Fruit fly (Drosophila melanogaster) whole organism: ENCODE results near the gene Taf12.

Experiments
- CG8478 ChIP-seq: fragments of >200 bp; optimal IDR thresholded peaks from 2 replicates; lab custom pipeline; 2018; ENCODE audit warnings: inconsistent platforms
- Dll ChIP-seq: fragments of >200 bp; optimal IDR thresholded peaks from 2 replicates; lab custom pipeline; 2017
- EcR ChIP-seq, 2 experiments: fragments of >200 bp; optimal IDR thresholded peaks; 2 replicates each; lab custom pipeline; 2017; ENCODE audit warnings: missing biosample characterization in 2 of 2, missing genetic modification characterization in 2 of 2, missing genetic modification reagents in 2 of 2
- pan ChIP-seq: fragments of >200 bp; optimal IDR thresholded peaks from 2 replicates; lab custom pipeline; 2017
- psq ChIP-seq: fragments of >200 bp; optimal IDR thresholded peaks from 2 replicates; lab custom pipeline; 2017
- usp ChIP-seq: fragments of >200 bp; optimal IDR thresholded peaks from 2 replicates; lab custom pipeline; 2017; ENCODE audit warnings: missing biosample characterization, missing genetic modification characterization, mixed read lengths

Gene Taf12

DNA sequence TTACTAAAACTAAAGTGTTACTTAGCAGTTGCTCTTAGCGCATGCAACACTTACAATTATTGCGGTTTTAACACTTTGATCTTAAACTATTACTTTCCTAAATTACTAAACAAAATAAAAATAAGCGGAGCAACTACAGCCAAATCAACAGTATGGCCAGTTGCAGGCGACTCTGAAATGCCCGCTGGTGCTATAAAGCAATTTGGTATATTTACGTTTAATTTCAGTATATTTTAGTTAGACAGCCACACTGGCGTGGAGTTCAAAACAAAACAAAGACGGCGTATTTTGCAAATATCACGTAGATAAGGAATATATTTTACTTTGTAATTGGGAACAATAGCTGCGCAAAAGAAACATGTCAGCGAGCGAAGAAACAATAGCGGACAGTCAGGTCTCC, at the start of gene Taf12, which contains the start of gene Ho:
Gene Taf12, minus strand, starts transcription at position 178 of the 400 bp plus-strand sequence.
Gene Ho, plus strand, starts transcription at position 231 of the 400 bp plus-strand sequence.
- TF ChIP-seq EcR (GFP tag; optimal IDR thresholded peaks at IDR 0.05; lab: Kevin White, UChicago) (no peak), pan (lab: Kevin White, UChicago) (no peak), Dll (no peak), CG8478 (no peak), usp (GFP tag; lab: Kevin White, UChicago) (no peak), psq (lab: Kevin White, UChicago) (no peak)

DNA sequence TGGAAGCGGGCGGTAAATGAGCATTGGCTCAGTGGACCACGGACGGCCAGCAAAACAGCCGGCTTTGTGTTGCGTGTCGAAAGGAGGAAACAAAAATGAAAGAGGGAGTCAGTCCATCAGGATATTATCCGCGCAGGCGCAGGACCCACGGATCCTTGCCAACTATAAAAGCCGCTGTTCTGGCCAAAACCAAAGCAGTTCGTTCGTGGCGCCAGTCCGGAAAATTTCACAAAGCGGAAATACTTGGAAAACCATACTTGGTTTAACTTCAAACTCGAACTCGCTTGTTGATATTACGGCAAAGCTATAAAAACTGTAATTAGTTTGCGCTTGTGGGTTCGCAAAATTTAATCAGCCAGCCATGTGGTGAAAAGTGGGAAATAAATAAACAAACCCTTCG, 42.1 kb upstream of the Taf12 start, which contains the start of gene CG12594:
Gene CG12594, plus strand, starts transcription at position 142 of the 400 bp plus-strand sequence.
- TF ChIP-seq CG8478 (no peak), pan (lab: Kevin White, UChicago) (no peak), EcR (GFP tag; optimal IDR thresholded peaks at IDR 0.05; lab: Kevin White, UChicago) (no peak), Dll (no peak), psq (lab: Kevin White, UChicago) (no peak), usp (GFP tag; lab: Kevin White, UChicago) (no peak)

DNA sequence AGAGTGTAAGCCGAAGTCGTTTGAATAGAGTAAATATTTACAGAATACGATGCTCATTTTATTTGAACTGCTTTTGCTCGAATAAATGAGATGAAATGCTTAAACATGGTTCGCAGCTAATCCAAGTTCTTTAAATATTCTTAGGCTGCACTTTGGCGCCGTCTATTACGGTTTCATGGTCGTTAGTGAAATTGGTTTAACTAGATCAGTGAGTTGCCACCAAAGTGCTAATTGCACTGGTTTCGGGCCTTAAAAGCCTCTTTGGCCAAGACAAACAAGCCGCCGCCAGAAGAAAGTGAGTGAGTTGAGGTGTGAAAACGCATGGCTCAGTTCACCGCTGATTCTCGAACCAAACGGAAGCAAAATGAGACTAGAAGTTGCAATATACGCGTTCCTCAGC, 31.9 kb upstream of the Taf12 start, which contains the start of gene CG14720:
Gene CG14720, plus strand, starts transcription at position 301 of the 400 bp plus-strand sequence.
- TF ChIP-seq Dll (no peak), EcR (GFP tag; optimal IDR thresholded peaks at IDR 0.05; lab: Kevin White, UChicago) (no peak), psq (lab: Kevin White, UChicago) (no peak), pan (lab: Kevin White, UChicago) (no peak), CG8478 (no peak), usp (GFP tag; lab: Kevin White, UChicago) (no peak)

DNA sequence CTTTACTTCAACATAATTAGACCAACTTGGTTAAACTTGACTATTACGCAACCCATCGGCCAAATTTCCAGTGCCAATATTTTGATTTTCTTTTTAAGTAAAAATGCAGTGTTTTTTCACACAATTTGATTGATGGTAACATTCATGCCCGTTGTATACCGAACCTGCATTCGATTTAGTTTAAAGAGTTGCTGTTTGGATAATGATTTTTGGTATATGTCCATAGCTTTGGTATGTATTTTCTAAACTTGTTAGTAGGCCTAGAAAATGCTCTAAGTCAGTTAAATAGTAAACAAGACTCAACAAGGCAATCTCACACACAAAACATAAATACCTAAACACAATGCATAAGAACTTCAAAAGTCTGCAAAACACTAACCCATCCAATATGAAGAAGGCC, 24.2 kb upstream of the Taf12 start, which contains the start of gene I-t:
Gene I-t, plus strand, starts transcription at position 301 of the 400 bp plus-strand sequence.
- TF ChIP-seq psq (lab: Kevin White, UChicago) (no peak), CG8478 (no peak), usp (GFP tag; lab: Kevin White, UChicago) (no peak), pan (lab: Kevin White, UChicago) (no peak), EcR (GFP tag; optimal IDR thresholded peaks at IDR 0.05; lab: Kevin White, UChicago) (no peak), Dll (no peak)

DNA sequence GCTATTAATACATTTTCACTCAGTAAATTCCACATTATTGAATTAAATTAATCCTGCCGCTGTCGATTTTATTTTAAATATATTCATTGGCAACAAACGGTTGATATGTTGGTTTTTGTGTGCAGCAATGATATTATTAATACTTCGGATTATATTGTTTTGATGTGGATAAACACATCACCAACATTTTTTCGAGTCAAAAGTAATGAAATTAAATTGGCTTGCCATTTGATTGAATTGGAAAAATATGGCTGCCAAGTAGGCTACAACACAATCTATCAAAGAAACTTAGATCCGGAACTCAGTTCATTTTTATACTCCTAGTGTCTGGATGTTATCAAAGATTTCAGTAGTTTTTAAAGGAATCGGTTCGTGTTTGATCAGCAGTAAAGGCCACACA, 20.8 kb upstream of the Taf12 start, which contains the start of gene CG14718:
Gene CG14718, plus strand, starts transcription at position 301 of the 400 bp plus-strand sequence.
- TF ChIP-seq EcR (GFP tag; optimal IDR thresholded peaks at IDR 0.05; lab: Kevin White, UChicago): no peak
- no peak for TF ChIP-seq pan (lab: Kevin White, UChicago)
- no peak for TF ChIP-seq Dll
- no peak for TF ChIP-seq psq (lab: Kevin White, UChicago)
- no peak for TF ChIP-seq CG8478
- no peak for TF ChIP-seq usp (GFP tag; lab: Kevin White, UChicago)

DNA sequence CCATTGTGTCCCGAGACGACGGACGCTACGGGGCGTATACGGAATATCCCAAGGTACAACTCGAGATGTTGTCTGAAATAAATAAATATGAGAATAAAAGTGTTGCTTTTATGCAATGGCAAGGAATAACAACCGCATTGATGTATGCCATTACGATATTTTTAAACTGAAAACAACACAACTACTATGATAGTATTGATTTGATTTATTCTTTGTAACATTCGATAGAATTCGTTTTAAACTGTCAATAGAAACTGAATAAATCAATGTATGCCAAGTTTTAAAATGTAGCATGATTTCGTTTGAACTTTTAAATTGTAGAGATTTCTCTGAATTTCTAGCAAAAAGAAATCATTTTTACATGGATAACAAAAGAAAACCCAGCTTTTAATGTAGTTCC, 16.7 kb upstream of the Taf12 start, which contains the start of gene CG14717:
Gene CG14717, plus strand, starts transcription at position 301 of the 400 bp plus-strand sequence.
- TF ChIP-seq EcR (GFP tag; optimal IDR thresholded peaks at IDR 0.05; lab: Kevin White, UChicago) (no peak), CG8478 (no peak), pan (lab: Kevin White, UChicago) (no peak), Dll (no peak), usp (GFP tag; lab: Kevin White, UChicago) (no peak), psq (lab: Kevin White, UChicago) (no peak)

DNA sequence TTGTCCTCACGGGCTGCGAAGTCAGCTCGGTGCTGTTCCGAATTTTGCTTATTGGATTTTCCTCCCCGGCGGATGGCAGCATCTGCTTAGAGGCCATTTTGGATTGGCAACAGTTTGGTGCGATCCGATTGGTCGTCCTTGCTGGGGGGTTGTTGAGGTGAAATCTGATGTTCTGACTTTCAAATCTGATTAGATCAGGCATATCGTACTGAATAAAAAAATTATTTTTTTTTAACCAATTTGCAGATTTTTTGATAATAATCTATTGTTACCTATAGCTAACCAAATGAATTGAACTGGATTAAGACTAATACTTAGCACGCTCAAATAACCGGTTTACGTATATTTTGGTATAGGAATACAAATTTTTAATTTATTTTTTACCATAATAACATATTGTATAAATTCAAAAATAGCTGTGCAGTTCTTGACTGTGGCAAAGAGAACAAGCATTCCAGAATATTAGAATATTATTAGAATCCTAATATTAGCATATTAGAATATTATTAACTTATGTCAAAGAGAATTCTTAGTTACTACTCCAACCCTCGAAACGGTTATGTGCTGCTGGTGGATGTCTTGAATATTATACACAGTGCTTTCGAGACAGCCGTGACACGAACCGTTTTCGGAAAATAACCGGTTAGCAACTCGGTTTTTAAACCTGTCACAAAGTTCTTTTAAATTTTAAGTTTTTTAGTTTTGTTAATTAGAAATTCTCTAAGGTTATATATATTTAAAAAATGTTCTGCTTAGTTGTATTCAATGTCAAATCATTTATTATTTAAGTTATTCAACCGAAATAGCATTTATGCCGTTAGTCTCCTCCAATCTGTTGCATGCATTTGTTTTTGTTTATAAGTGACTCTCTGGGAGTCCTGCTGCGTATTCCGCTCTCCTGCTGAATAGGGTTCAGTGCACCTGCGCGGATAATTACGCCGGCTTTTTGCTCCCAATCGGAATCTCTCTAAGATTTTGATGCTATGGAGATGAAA, 15.1 kb upstream of the Taf12 start, which contains the start of gene Fer3:
Gene Fer3, minus strand, starts transcription at position 1 of the 995 bp plus-strand sequence.
- no peak for TF ChIP-seq pan (lab: Kevin White, UChicago)
- no peak for TF ChIP-seq EcR (GFP tag; optimal IDR thresholded peaks at IDR 0.05; lab: Kevin White, UChicago)
- no peak for TF ChIP-seq Dll
- no peak for TF ChIP-seq psq (lab: Kevin White, UChicago)
- TF ChIP-seq usp (GFP tag; lab: Kevin White, UChicago): no peak
- TF ChIP-seq CG8478: no peak

DNA sequence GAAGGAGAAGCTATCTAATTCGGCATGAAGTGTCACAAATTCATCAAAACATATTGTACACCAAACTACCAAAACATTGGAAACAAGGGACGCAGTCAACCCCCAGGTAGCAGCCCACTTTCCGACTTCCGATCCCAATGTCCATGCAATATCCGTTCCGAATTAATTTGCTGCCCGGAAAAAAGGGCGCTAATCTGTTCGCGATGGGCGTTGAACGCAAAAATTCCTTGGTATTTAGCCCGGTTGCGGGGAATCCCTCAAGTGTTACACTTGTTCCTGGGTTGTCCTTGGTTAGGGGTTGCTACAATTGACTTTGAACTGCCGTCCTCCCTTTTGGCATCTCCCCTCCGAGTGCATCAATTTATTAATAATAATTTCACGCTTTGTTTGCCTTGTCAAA, 13.0 kb upstream of the Taf12 start:
- TF ChIP-seq CG8478 (no peak), pan (lab: Kevin White, UChicago) (no peak), usp (GFP tag; lab: Kevin White, UChicago) (no peak), EcR (GFP tag; optimal IDR thresholded peaks at IDR 0.05; lab: Kevin White, UChicago) (no peak), Dll (no peak), psq (lab: Kevin White, UChicago) (no peak)

DNA sequence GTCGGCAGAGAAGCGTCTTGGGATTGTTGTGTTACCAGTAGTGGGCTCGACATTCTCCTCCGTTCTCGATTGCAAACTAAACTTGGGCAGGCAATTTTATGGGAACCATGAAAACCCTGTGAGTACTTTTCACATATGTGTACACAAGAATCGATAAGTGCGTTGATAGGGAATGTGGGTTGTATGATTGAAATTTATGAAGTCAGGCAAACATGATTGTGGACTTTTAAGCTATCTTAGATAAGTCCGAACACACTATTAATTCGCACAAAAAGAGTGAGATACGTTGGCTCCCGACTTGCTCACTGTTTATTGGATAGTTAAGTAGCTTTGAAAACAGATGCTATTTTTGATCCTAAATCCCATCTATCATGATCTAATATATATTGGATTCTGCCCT, 12.3 kb upstream of the Taf12 start, which contains the start of gene CG18765:
Gene CG18765, minus strand, starts transcription at position 53 of the 400 bp plus-strand sequence.
- TF ChIP-seq CG8478 (no peak), pan (lab: Kevin White, UChicago) (no peak), EcR (GFP tag; optimal IDR thresholded peaks at IDR 0.05; lab: Kevin White, UChicago) (no peak), Dll (no peak), usp (GFP tag; lab: Kevin White, UChicago) (no peak), psq (lab: Kevin White, UChicago) (no peak)

DNA sequence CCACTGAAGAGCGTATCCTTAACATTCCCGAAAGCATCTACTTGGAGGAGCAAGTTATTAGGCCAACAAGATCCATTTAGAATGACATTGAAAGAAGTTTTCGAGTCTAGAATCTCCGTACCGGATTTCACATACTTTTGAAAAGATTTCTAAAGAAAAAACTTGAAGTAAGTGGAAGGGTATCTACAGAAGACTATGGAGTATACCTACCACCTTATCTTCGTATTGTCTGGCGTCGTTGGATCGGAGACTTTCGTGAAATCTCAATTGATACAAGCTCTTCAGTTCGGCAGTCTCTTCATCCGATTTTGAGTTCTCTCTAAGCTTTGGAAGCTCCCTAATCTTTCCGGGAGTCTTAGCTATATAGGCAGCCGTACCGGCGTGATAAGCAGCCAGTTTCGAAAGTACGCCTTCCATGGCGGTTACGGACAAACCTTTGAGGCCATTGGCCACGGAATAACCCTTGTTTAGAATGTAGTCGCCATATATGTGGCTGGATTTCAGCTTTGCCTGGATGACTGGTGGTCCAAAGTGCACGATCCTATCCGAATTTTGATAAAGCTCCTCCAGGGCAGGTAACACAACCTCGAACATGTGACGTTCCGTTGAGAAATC, 11.5 kb upstream of the Taf12 start:
- no peak for TF ChIP-seq usp (GFP tag; lab: Kevin White, UChicago)
- no peak for TF ChIP-seq pan (lab: Kevin White, UChicago)
- TF ChIP-seq Dll: no peak
- no peak for TF ChIP-seq EcR (GFP tag; optimal IDR thresholded peaks at IDR 0.05; lab: Kevin White, UChicago)
- TF ChIP-seq psq (lab: Kevin White, UChicago): no peak
- TF ChIP-seq CG8478: no peak

DNA sequence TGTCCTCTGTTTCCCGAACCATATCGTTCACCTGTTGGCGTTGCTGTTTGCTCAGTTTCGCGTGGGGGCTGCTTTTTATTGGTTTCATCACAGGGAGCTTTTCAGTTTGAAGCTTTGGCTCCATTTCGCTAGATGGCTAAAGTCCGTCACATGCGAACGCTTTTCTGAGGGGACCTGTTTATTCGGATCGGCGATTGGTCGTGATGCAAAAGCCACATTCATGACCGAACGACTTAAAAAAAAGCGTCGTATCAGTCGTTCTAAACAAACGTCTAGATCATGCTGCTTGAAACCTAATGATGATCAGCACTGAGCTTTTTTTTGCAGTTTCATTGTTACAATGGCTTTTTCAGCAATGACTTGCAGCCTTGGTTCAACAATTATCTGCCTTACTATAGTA, 10.4 kb upstream of the Taf12 start, which contains the start of gene CG6908:
Gene CG6908, minus strand, starts transcription at position 152 of the 400 bp plus-strand sequence.
- no peak for TF ChIP-seq psq (lab: Kevin White, UChicago)
- no peak for TF ChIP-seq EcR (GFP tag; optimal IDR thresholded peaks at IDR 0.05; lab: Kevin White, UChicago)
- TF ChIP-seq Dll: no peak
- no peak for TF ChIP-seq CG8478
- TF ChIP-seq pan (lab: Kevin White, UChicago): no peak
- TF ChIP-seq usp (GFP tag; lab: Kevin White, UChicago): no peak
